Worm (Caenorhabditis elegans): Measurements from ENCODE around the gene ZK813.6.
A peak's percentile ranks its signal among the peaks of the same experiment; 100 is the strongest.

ZK813.6 gene

DNA sequence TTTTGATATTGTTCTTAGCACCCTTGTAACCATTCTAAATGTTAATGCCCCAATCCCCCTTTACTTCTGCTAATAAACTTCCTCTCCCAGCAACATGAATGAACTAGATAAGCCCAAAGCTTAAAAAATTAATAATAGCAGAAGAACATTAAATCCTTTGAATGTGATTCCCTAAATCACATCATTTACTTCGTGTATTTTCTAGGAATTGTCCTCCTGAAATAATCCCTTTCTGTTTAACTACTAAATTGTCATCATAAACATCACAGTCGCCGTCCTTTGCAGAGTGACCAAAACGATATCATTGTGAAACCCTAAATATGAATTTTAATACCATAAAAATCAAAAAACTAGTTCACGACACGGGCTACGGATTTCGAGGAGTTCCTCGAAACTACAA lies 8.6 kb upstream of the ZK813.6 start:
- no peak for TF ChIP-seq unc-62 (GFP tag; optimal IDR thresholded peaks at IDR 0.05)
- no peak for TF ChIP-seq snpc-4 (tag; optimal IDR thresholded peaks at IDR 0.05)
- no peak for TF ChIP-seq nhr-237 (tag; optimal IDR thresholded peaks at IDR 0.05)
- no peak for TF ChIP-seq lsy-2 (tag; optimal IDR thresholded peaks at IDR 0.05)
- no peak for TF ChIP-seq ceh-39 (tag; optimal IDR thresholded peaks at IDR 0.05)
- no peak for TF ChIP-seq sptf-1 (tag; optimal IDR thresholded peaks at IDR 0.05)

DNA sequence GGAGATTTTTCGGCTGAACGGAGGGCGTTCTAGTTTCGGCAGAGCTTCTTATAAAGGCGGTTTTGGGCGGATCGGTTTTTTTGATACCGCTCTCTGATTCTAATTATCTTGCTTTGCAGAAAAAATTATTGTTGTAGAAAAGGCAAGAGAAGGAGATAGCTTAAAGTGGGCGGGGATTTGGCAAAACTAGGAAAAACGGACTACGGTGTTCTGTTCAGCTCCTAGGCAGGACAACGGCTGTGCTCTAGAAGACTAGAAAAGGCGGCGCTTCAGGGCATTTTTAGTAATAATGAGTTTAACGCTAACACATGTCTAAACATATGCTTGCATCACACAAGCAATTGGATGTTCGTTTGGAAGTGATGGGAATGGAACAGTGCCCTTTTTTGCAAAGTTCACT lies 5.5 kb upstream of the ZK813.6 start, which contains the start of gene C04F6.7:
Gene C04F6.7 (minus strand): TSS at position 101 of the 400 bp plus-strand sequence.
- TF ChIP-seq ham-2 (GFP tag; optimal IDR thresholded peaks at IDR 0.05) = no peak
- TF ChIP-seq ceh-39 (tag; optimal IDR thresholded peaks at IDR 0.05) = no peak
- TF ChIP-seq bed-3 (GFP tag; optimal IDR thresholded peaks at IDR 0.05) = no peak
- TF ChIP-seq mep-1 (tag; optimal IDR thresholded peaks at IDR 0.05) = no peak
- TF ChIP-seq blmp-1 (tag; optimal IDR thresholded peaks at IDR 0.05) = no peak
- no peak for TF ChIP-seq nhr-76 (tag; optimal IDR thresholded peaks at IDR 0.05)
- no peak for TF ChIP-seq cnd-1 (tag; optimal IDR thresholded peaks at IDR 0.05)

DNA sequence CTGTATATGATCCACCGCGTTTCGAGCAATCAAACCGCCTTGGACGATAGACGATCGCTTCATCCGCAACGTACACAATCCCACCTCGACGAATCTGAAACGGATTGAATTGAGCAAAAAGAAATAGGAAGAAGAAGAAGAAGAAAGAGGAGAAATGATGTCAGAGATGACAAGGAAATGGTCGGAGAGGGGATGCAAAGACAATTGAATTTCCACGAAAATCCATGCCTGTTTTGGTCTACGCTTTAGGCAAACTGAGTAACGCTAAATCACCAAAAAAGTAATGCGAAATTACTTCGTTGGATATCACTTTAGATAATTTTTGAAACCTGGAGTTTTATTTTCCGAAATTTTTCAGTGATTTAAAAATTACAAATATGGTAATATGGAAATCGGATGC lies 4.5 kb downstream of the ZK813.6 start:
- TF ChIP-seq M03D4.4 (tag; optimal IDR thresholded peaks at IDR 0.05) = no peak
- peak; percentile 53 for TF ChIP-seq ces-1 (GFP tag; optimal IDR thresholded peaks at IDR 0.05)

DNA sequence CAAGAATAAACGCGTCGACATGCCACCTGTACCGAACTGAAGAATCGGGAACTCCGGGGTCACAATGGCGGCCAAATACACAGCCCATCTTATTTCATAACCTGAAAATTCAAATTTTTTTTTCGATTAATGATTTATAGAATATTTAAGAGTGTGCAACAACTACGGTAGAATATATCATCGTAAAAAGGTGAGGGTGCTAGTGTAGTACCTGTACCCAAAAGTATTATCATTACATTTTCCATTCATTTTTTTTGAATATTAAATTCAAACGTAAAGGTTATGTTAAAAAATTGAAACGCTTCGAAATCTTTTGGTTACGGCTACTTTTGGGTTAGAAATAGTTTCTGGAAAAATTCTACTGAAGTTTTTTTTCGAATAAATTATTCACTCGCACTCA lies 5.4 kb downstream of the ZK813.6 start, which contains the start of gene ZK813.4:
Gene ZK813.4 (minus strand): TSS at position 101 of the 400 bp plus-strand sequence.
- TF ChIP-seq tbx-8 (GFP tag; optimal IDR thresholded peaks at IDR 0.05) (no peak), lsy-2 (tag; optimal IDR thresholded peaks at IDR 0.05) (no peak), pha-4 (tag; optimal IDR thresholded peaks at IDR 0.05) (no peak), ces-1 (GFP tag; optimal IDR thresholded peaks at IDR 0.05) (no peak), ceh-43 (GFP tag; optimal IDR thresholded peaks at IDR 0.05) (no peak), unc-62 (GFP tag; optimal IDR thresholded peaks at IDR 0.05) (no peak), blmp-1 (tag; optimal IDR thresholded peaks at IDR 0.05) (no peak), snpc-4 (tag; optimal IDR thresholded peaks at IDR 0.05) (no peak), ham-2 (GFP tag; optimal IDR thresholded peaks at IDR 0.05) (no peak), nhr-12 (tag; optimal IDR thresholded peaks at IDR 0.05) (no peak), sptf-1 (tag; optimal IDR thresholded peaks at IDR 0.05) (no peak), cnd-1 (tag; optimal IDR thresholded peaks at IDR 0.05) (no peak)

DNA sequence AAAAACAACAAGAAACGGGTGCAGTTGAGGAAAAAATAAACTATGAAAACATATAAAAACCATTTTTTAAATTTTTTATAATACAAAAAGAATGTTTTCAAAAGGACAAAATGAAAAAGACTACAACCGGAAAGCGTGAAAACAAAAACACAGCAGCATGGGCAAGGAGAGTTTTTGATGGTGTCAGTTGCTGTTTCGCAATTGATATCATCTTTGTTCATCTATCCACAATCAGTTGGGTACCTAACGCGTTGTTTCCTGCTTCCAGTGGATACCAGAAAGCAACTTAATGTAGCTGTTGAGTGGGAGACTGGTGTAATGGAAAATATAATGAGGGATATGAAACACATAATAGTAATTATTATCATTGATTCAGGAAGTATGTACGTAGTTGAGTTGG lies 15.2 kb downstream of the ZK813.6 start:
- peak; percentile 63 for TF ChIP-seq hlh-1 (tag; optimal IDR thresholded peaks at IDR 0.05)
- no peak for TF ChIP-seq lin-32 (GFP tag; optimal IDR thresholded peaks at IDR 0.05)

DNA sequence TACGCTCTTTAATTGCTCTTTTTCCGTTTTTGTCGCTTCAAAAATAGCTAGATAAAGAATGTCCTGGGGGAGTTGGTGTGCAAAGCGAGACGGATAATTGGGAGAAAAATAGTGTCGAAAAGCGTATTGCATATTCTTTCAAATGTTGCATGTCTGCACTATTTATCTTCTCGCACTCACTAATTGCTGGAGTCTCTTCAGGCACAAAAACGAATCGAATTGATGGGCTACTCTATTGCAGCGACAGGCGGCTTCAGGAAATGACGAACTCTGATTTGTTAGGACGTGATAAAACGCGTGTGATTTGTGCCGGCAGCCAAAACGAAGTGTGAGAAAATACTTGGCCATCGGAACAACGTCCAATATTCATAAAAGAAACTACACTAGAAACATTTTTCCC lies 15.7 kb downstream of the ZK813.6 start:
- peak; percentile 39 for TF ChIP-seq unc-62 (GFP tag; optimal IDR thresholded peaks at IDR 0.05)
- no peak for TF ChIP-seq mab-5 (tag; optimal IDR thresholded peaks at IDR 0.05)

DNA sequence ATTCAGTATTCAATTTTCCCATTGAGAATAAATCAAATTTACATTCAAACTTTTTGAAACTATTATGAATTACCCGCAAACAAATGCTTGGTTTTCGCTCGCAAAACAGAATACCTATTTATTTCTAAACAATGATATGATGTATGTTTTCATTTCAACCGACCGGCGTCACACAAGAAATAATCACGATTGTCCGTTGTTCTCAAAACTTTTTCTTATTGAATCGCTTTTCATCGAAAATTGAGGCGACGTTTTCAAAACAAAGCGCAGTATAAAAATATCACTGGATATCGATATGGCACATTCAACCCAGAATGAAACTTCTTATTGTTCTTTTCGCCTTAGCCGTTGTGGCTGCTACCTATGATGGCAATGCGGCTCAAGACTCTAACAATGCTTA lies 16.9 kb downstream of the ZK813.6 start, which contains the start of gene ZK813.3:
Gene ZK813.3 (plus strand): TSS at position 301 of the 400 bp plus-strand sequence.
- TF ChIP-seq nhr-237 (tag; optimal IDR thresholded peaks at IDR 0.05) (no peak), flh-1 (GFP tag; optimal IDR thresholded peaks at IDR 0.05) (no peak), unc-62 (GFP tag; optimal IDR thresholded peaks at IDR 0.05) (no peak), tbx-8 (GFP tag; optimal IDR thresholded peaks at IDR 0.05) (no peak)

DNA sequence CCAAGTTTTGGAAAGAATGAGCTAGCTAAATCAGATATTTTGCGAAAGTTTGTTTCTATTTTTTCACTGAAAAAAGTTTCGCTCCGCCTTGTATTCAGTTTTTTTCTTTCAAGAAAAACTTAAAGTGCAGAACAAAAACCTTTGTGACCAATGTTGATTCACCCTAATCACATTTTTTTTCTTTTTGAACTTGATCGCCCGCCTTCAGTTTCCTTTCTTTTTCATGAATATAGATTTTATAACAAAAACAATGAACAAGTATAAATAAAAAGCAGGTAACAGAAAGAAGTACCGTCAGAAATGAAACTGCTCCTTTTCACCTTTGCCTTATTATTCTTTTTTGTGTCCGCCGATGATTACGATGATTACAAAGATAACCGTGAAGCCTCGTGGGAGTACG lies 18.9 kb downstream of the ZK813.6 start, which contains the start of gene ZK813.2:
Gene ZK813.2 (plus strand): TSS at position 301 of the 400 bp plus-strand sequence.
- TF ChIP-seq sem-2 (GFP tag; optimal IDR thresholded peaks at IDR 0.05) (no peak), lin-32 (GFP tag; optimal IDR thresholded peaks at IDR 0.05) (no peak), unc-39 (tag; optimal IDR thresholded peaks at IDR 0.05) (no peak), flh-1 (GFP tag; optimal IDR thresholded peaks at IDR 0.05) (no peak), elt-1 (tag; optimal IDR thresholded peaks at IDR 0.05; ENCODE audit: borderline replicate concordance, insufficient read depth) (no peak), lin-13 (tag; optimal IDR thresholded peaks at IDR 0.05) (no peak)

Measured in whole organism, mixed stage, embryonic.